Worm (Caenorhabditis elegans) whole organism, L2 larva: ENCODE measurements around the gene srbc-36.

Experiments used
- aly-2 ChIP-seq: fragments of 150-350 bp; optimal IDR thresholded peaks from 2 replicates; lab custom pipeline; 2014; ENCODE audit warnings: missing biosample characterization, missing genetic modification characterization
- ama-1 ChIP-seq: fragments of 150-350 bp; optimal IDR thresholded peaks from 2 replicates; lab custom pipeline; 2018; ENCODE audit warnings: inconsistent platforms
- ceh-82 ChIP-seq: fragments of 150-350 bp; optimal IDR thresholded peaks from 2 replicates; lab custom pipeline; 2014; ENCODE audit warnings: missing biosample characterization, missing genetic modification characterization
- dmd-4 ChIP-seq: sonication (generic microtip); optimal IDR thresholded peaks from 2 replicates; lab custom pipeline; 2017; ENCODE audit warnings: missing biosample characterization, missing genetic modification characterization
- lin-13 ChIP-seq: fragments of 150-350 bp; optimal IDR thresholded peaks from 2 replicates; lab custom pipeline; 2014; ENCODE audit warnings: missing biosample characterization, missing genetic modification reagents, missing genetic modification characterization
- nhr-11 ChIP-seq: fragments of 150-350 bp; optimal IDR thresholded peaks from 2 replicates; lab custom pipeline; 2014; ENCODE audit warnings: missing biosample characterization, missing genetic modification characterization
- nhr-77 ChIP-seq: fragments of 150-350 bp; optimal IDR thresholded peaks from 2 replicates; lab custom pipeline; 2014; ENCODE audit warnings: missing biosample characterization, missing genetic modification characterization
- skn-1 ChIP-seq: sonication (generic microtip); optimal IDR thresholded peaks from 2 replicates; lab custom pipeline; 2017; ENCODE audit warnings: missing biosample characterization, missing genetic modification characterization
- snpc-4 ChIP-seq: fragments of 150-350 bp; optimal IDR thresholded peaks from 2 replicates; lab custom pipeline; 2014; ENCODE audit warnings: missing biosample characterization, missing genetic modification characterization
- unc-62 ChIP-seq: fragments of 150-350 bp; optimal IDR thresholded peaks from 2 replicates; lab custom pipeline; 2014; ENCODE audit warnings: missing biosample characterization, missing genetic modification reagents, missing genetic modification characterization
- ztf-11 ChIP-seq: sonication (generic microtip); optimal IDR thresholded peaks from 2 replicates; lab custom pipeline; 2017; ENCODE audit warnings: missing biosample characterization, missing genetic modification characterization

DNA sequence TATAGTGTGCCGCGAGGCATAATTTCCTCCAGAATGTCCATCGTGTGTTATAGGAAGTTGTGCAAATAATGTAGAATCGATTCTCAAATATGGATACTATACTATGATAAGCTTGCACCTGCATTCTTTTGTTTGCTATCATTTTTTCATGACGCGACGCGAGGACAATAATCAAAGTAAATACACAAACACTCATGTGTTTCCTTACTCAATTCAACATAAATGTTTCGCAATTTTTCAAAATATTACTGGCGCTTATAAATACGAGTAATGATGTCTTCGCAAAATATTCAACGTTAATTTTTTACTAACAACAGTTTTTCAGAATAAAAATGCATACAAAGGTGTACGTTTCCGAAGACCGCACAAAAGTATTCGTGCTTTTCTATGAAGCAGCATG is 32.9 kb upstream of the srbc-36 start, which contains the start of gene irg-1:
- TF ChIP-seq ceh-82: no peak
- TF ChIP-seq nhr-77 (tag; lab: Kevin White, UChicago): no peak
- no peak for TF ChIP-seq aly-2 (tag; lab: Kevin White, UChicago)
- TF ChIP-seq snpc-4 (tag; lab: Kevin White, UChicago): no peak
- no peak for TF ChIP-seq dmd-4 (tag; lab: Kevin White, UChicago)
- no peak for TF ChIP-seq skn-1 (tag; lab: Kevin White, UChicago)
- TF ChIP-seq nhr-11 (tag; lab: Kevin White, UChicago): no peak
- TF ChIP-seq lin-13 (GFP tag; lab: Kevin White, UChicago): no peak
- no peak for TF ChIP-seq ztf-11 (tag; lab: Kevin White, UChicago)
- no peak for TF ChIP-seq unc-62 (GFP tag; lab: Kevin White, UChicago)
- no peak for TF ChIP-seq ama-1
